Fruit fly (Drosophila melanogaster) whole organism, embryonic: ENCODE results near the gene TfIIFbeta.

ENCODE experiments used
- ATbp ChIP-seq: fragments of 200-800 bp; sonication (Bioruptor generic); optimal IDR thresholded peaks from 2 replicates; lab custom pipeline; 2017; ENCODE audit warnings: missing biosample characterization, mild to moderate bottlenecking, missing genetic modification characterization, missing genetic modification reagents
- Aef1 ChIP-seq: fragments of 200-800 bp; sonication (Bioruptor generic); IDR thresholded peaks from 3 replicates; pipeline ENCODE4 v1.3.6; 2022; ENCODE audit warnings: missing biosample characterization, missing genetic modification characterization
- Asciz ChIP-seq: fragments of 200-800 bp; sonication (Bioruptor generic); optimal IDR thresholded peaks from 2 replicates; lab custom pipeline; 2017; ENCODE audit warnings: missing biosample characterization, mild to moderate bottlenecking, missing genetic modification characterization, missing genetic modification reagents
- Bdp1 ChIP-seq: fragments of 200-800 bp; sonication (Bioruptor generic); optimal IDR thresholded peaks from 3 replicates; lab custom pipeline; 2016; ENCODE audit warnings: missing biosample characterization, missing genetic modification characterization
- CG10366 ChIP-seq: fragments of 200-800 bp; sonication (Bioruptor generic); IDR thresholded peaks from 2 replicates; pipeline ENCODE4 v1.3.6; 2022; ENCODE audit warnings: missing biosample characterization, missing genetic modification characterization
- CG10431 ChIP-seq: fragments of 200-800 bp; sonication (Bioruptor generic); optimal IDR thresholded peaks from 3 replicates; lab custom pipeline; 2018; ENCODE audit warnings: missing biosample characterization, mild to moderate bottlenecking, missing genetic modification characterization
- CG11247 ChIP-seq: fragments of 200-800 bp; sonication (Bioruptor generic); IDR thresholded peaks from 2 replicates; pipeline ENCODE4 v1.3.6; 2022; ENCODE audit warnings: missing biosample characterization, missing genetic modification characterization
- CG13296 ChIP-seq: fragments of 200-800 bp; sonication (Bioruptor generic); optimal IDR thresholded peaks from 3 replicates; lab custom pipeline; 2018; ENCODE audit warnings: missing biosample characterization, mild to moderate bottlenecking, missing genetic modification characterization
- CG13624 ChIP-seq: fragments of 200-800 bp; sonication (Bioruptor generic); optimal IDR thresholded peaks from 2 replicates; lab custom pipeline; 2016; ENCODE audit warnings: missing biosample characterization, missing genetic modification characterization
- CG13775 ChIP-seq: fragments of 200-800 bp; sonication (Bioruptor generic); optimal IDR thresholded peaks from 3 replicates; lab custom pipeline; 2017; ENCODE audit warnings: missing biosample characterization, mild to moderate bottlenecking, missing genetic modification characterization
- CG17361 ChIP-seq: fragments of 200-800 bp; sonication (Bioruptor generic); IDR thresholded peaks from 3 replicates; pipeline ENCODE4 v1.3.6; 2022; ENCODE audit warnings: missing biosample characterization, missing genetic modification characterization
- CG17829 ChIP-seq: fragments of 200-800 bp; optimal IDR thresholded peaks from 2 replicates; lab custom pipeline; 2019; ENCODE audit warnings: missing biosample characterization, mild to moderate bottlenecking, missing genetic modification characterization, moderate library complexity
- CG17912 ChIP-seq: fragments of 200-800 bp; sonication (Bioruptor generic); optimal IDR thresholded peaks from 2 replicates; lab custom pipeline; 2018; ENCODE audit warnings: missing biosample characterization, mild to moderate bottlenecking, missing genetic modification characterization
- CG2116 ChIP-seq: fragments of 200-800 bp; sonication (Bioruptor generic); optimal IDR thresholded peaks from 3 replicates; lab custom pipeline; 2018; ENCODE audit warnings: missing biosample characterization, mild to moderate bottlenecking, missing genetic modification characterization
- CG2129 ChIP-seq: fragments of 200-800 bp; sonication (Bioruptor generic); IDR thresholded peaks from 2 replicates; pipeline ENCODE4 v1.3.6; 2022; ENCODE audit warnings: missing biosample characterization, missing genetic modification characterization; ENCODE audit not compliant: partially characterized antibody
- CG2202 ChIP-seq: fragments of 200-800 bp; sonication (Bioruptor generic); optimal IDR thresholded peaks from 2 replicates; lab custom pipeline; 2018; ENCODE audit warnings: missing biosample characterization, mild to moderate bottlenecking, missing genetic modification characterization
- CG3838 ChIP-seq: fragments of 200-800 bp; sonication (Bioruptor generic); optimal IDR thresholded peaks from 3 replicates; lab custom pipeline; 2016; ENCODE audit warnings: missing biosample characterization, missing genetic modification characterization
- CG3847 ChIP-seq: fragments of 200-800 bp; sonication (Bioruptor generic); IDR thresholded peaks from 2 replicates; pipeline ENCODE4 v1.3.6; 2022; ENCODE audit warnings: missing biosample characterization, missing genetic modification characterization
- CG7372 ChIP-seq: fragments of 200-800 bp; sonication (Bioruptor generic); IDR thresholded peaks from 2 replicates; pipeline ENCODE4 v1.3.6; 2022; ENCODE audit warnings: missing biosample characterization, missing genetic modification characterization
- CG7786 ChIP-seq: fragments of 200-800 bp; sonication (Bioruptor generic); optimal IDR thresholded peaks from 2 replicates; lab custom pipeline; 2016; ENCODE audit warnings: missing biosample characterization, missing genetic modification characterization
- CG8089 ChIP-seq: fragments of 200-800 bp; sonication (Bioruptor generic); optimal IDR thresholded peaks from 3 replicates; lab custom pipeline; 2016; ENCODE audit warnings: missing biosample characterization, missing genetic modification characterization
- CG8944 ChIP-seq: fragments of 200-800 bp; sonication (Bioruptor generic); optimal IDR thresholded peaks from 3 replicates; lab custom pipeline; 2016; ENCODE audit warnings: missing biosample characterization, missing genetic modification characterization
- Camta ChIP-seq: fragments of 200-800 bp; sonication (Bioruptor generic); optimal IDR thresholded peaks from 2 replicates; lab custom pipeline; 2016; ENCODE audit warnings: missing biosample characterization, missing genetic modification characterization
- D ChIP-seq, 2 experiments: fragments of 200-800 bp in 1 of 2; fragments of >200 bp in 1 of 2; sonication (Bioruptor generic) in 1 of 2; optimal IDR thresholded peaks; 2 replicates in 1 of 2; 3 replicates in 1 of 2; lab custom pipeline; 2017; ENCODE audit warnings: mild to moderate bottlenecking in 1 of 2, missing biosample characterization in 1 of 2, missing genetic modification characterization in 1 of 2, missing genetic modification reagents in 1 of 2
- Dip3 ChIP-seq: fragments of 200-800 bp; sonication (Bioruptor generic); optimal IDR thresholded peaks from 3 replicates; lab custom pipeline; 2016; ENCODE audit warnings: missing biosample characterization, missing genetic modification characterization
- Doc2 ChIP-seq: fragments of 200-800 bp; sonication (Bioruptor generic); IDR thresholded peaks from 2 replicates; pipeline ENCODE4 v1.3.6; 2022; ENCODE audit warnings: missing biosample characterization, missing genetic modification characterization
- Fer3 ChIP-seq: fragments of 200-800 bp; sonication (Bioruptor generic); optimal IDR thresholded peaks from 2 replicates; lab custom pipeline; 2018; ENCODE audit warnings: missing biosample characterization, mild to moderate bottlenecking, missing genetic modification characterization, moderate library complexity
- HmgZ ChIP-seq: fragments of 200-800 bp; sonication (Bioruptor generic); optimal IDR thresholded peaks from 2 replicates; lab custom pipeline; 2018; ENCODE audit warnings: missing biosample characterization, mild to moderate bottlenecking, missing genetic modification characterization
- Hmx ChIP-seq: fragments of 200-800 bp; sonication (Bioruptor generic); optimal IDR thresholded peaks from 2 replicates; lab custom pipeline; 2016; ENCODE audit warnings: missing biosample characterization, missing genetic modification characterization
- Jarid2 ChIP-seq: fragments of 200-800 bp; sonication (Bioruptor generic); optimal IDR thresholded peaks from 3 replicates; lab custom pipeline; 2017; ENCODE audit warnings: mild to moderate bottlenecking, missing biosample characterization, missing genetic modification reagents, missing genetic modification characterization
- MESR4 ChIP-seq: fragments of 200-800 bp; sonication (Bioruptor generic); optimal IDR thresholded peaks from 2 replicates; lab custom pipeline; 2018; ENCODE audit warnings: missing biosample characterization, mild to moderate bottlenecking, missing genetic modification characterization, moderate library complexity
- Med ChIP-seq: fragments of 200-800 bp; sonication (Bioruptor generic); peaks from one replicate; lab custom pipeline; 2016; ENCODE audit warnings: missing biosample characterization, missing genetic modification characterization, mild to moderate bottlenecking, inconsistent platforms, moderate library complexity
- NFAT ChIP-seq: fragments of 200-800 bp; sonication (Bioruptor generic); IDR thresholded peaks from 2 replicates; pipeline ENCODE4 v1.3.6; 2022; ENCODE audit warnings: missing biosample characterization, missing genetic modification characterization
- NfI ChIP-seq: fragments of 200-800 bp; sonication (Bioruptor generic); optimal IDR thresholded peaks from 3 replicates; lab custom pipeline; 2018; ENCODE audit warnings: missing biosample characterization, mild to moderate bottlenecking, missing genetic modification characterization, moderate library complexity
- Sry-β ChIP-seq: fragments of 200-800 bp; sonication (Bioruptor generic); optimal IDR thresholded peaks from 2 replicates; lab custom pipeline; 2018; ENCODE audit warnings: missing biosample characterization, mild to moderate bottlenecking, missing genetic modification characterization, moderate library complexity
- dmrt99B ChIP-seq: fragments of 200-800 bp; sonication (Bioruptor generic); optimal IDR thresholded peaks from 2 replicates; lab custom pipeline; 2018; ENCODE audit warnings: missing biosample characterization, mild to moderate bottlenecking, missing genetic modification characterization, moderate library complexity
- dysf ChIP-seq: fragments of 200-800 bp; sonication (Bioruptor generic); IDR thresholded peaks from 3 replicates; pipeline ENCODE4 v1.3.6; 2022; ENCODE audit warnings: missing biosample characterization, missing genetic modification characterization
- gem ChIP-seq: fragments of 200-800 bp; sonication (Bioruptor generic); optimal IDR thresholded peaks from 2 replicates; lab custom pipeline; 2019; ENCODE audit warnings: missing biosample characterization, mild to moderate bottlenecking, missing genetic modification characterization, moderate library complexity
- gsb-n ChIP-seq: fragments of 200-800 bp; sonication (Bioruptor generic); optimal IDR thresholded peaks from 3 replicates; lab custom pipeline; 2018; ENCODE audit warnings: missing biosample characterization, mild to moderate bottlenecking, missing genetic modification characterization
- h ChIP-seq: fragments of >200 bp; optimal IDR thresholded peaks from 2 replicates; lab custom pipeline; 2017
- pfk ChIP-seq: fragments of 200-800 bp; sonication (Bioruptor generic); optimal IDR thresholded peaks from 2 replicates; lab custom pipeline; 2018; ENCODE audit warnings: missing biosample characterization, mild to moderate bottlenecking, missing genetic modification characterization, moderate library complexity
- pzg ChIP-seq: fragments of 200-800 bp; sonication (Bioruptor generic); optimal IDR thresholded peaks from 3 replicates; lab custom pipeline; 2018; ENCODE audit warnings: missing biosample characterization, mild to moderate bottlenecking, missing genetic modification characterization, moderate library complexity
- repo ChIP-seq: fragments of 200-800 bp; sonication (Bioruptor generic); optimal IDR thresholded peaks from 2 replicates; lab custom pipeline; 2016; ENCODE audit warnings: missing biosample characterization, missing genetic modification characterization
- sens ChIP-seq: fragments of 200-800 bp; sonication (Bioruptor generic); peaks from one replicate; lab custom pipeline; 2016; ENCODE audit warnings: missing biosample characterization, missing genetic modification characterization
- sens-2 ChIP-seq: fragments of 200-800 bp; sonication (Bioruptor generic); IDR thresholded peaks from 2 replicates; pipeline ENCODE4 v1.3.6; 2022; ENCODE audit warnings: missing biosample characterization, missing genetic modification characterization
- sqz ChIP-seq: fragments of 200-800 bp; sonication (Bioruptor generic); optimal IDR thresholded peaks from 3 replicates; lab custom pipeline; 2018; ENCODE audit warnings: missing biosample characterization, mild to moderate bottlenecking, missing genetic modification characterization
- tna ChIP-seq: fragments of 200-800 bp; sonication (Bioruptor generic); IDR thresholded peaks from 2 replicates; pipeline ENCODE4 v1.3.6; 2022; ENCODE audit warnings: missing biosample characterization, missing genetic modification characterization; ENCODE audit not compliant: partially characterized antibody
- toy ChIP-seq: fragments of 200-800 bp; sonication (Bioruptor generic); IDR thresholded peaks from 2 replicates; pipeline ENCODE4 v1.3.6; 2022; ENCODE audit warnings: missing biosample characterization, missing genetic modification characterization
- zen ChIP-seq: fragments of 200-800 bp; sonication (Bioruptor generic); optimal IDR thresholded peaks from 3 replicates; lab custom pipeline; 2018; ENCODE audit warnings: missing biosample characterization, mild to moderate bottlenecking, missing genetic modification characterization, moderate library complexity

The TfIIFbeta gene

dm6 chr3R:10760966-10761855, 6.4 kb downstream of the TfIIFbeta start, which contains the start of the genes MED7 and Cap-H2 (continued):
- TF ChIP-seq sens-2 (peak; percentile 46; the same call in 1 of the 2 replicates), dysf (peak; percentile 84), CG8089 (peak; percentile 61), NfI (GFP tag; lab: Kevin White, UChicago) (peak; percentile 74), NFAT (GFP tag; lab: Robert Waterston, UW) (peak; percentile 69), Bdp1 (GFP tag; lab: Kevin White, UChicago) (peak; percentile 70), CG2129 (GFP tag; lab: Robert Waterston, UW) (peak; percentile 99), CG13296 (peak; percentile 54), gsb-n (tag; lab: Kevin White, UChicago) (peak; percentile 75), tna (GFP tag; lab: Robert Waterston, UW) (peak; percentile 91), D (optimal IDR thresholded peaks at IDR 0.05; lab: Kevin White, UChicago) (peak; percentile 25), D (GFP tag; optimal IDR thresholded peaks at IDR 0.05; lab: Kevin White, UChicago) (peak; percentile 60), Hmx (GFP tag; lab: Kevin White, UChicago) (no peak), CG10431 (GFP tag; lab: Kevin White, UChicago) (no peak), Jarid2 (GFP tag; lab: Kevin White, UChicago) (no peak), Dip3 (GFP tag; lab: Kevin White, UChicago) (peak; percentile 71), CG17361 (GFP tag; lab: Robert Waterston, UW) (peak; percentile 81), Camta (GFP tag; lab: Kevin White, UChicago) (peak; percentile 79), sqz (no peak), CG17912 (GFP tag; lab: Kevin White, UChicago) (no peak), CG2116 (GFP tag; lab: Kevin White, UChicago) (peak; percentile 95), CG7786 (peak; percentile 56), CG10366 (GFP tag; lab: Robert Waterston, UW) (peak; percentile 83), HmgZ (tag; lab: Kevin White, UChicago) (peak; percentile 74), MESR4 (GFP tag; lab: Kevin White, UChicago) (peak; percentile 65), CG13624 (GFP tag; lab: Kevin White, UChicago) (peak; percentile 91), CG3847 (GFP tag; lab: Robert Waterston, UW) (peak; percentile 92), pzg (GFP tag; lab: Kevin White, UChicago) (peak; percentile 78), repo (GFP tag; lab: Kevin White, UChicago) (peak; percentile 55), CG3838 (GFP tag; lab: Kevin White, UChicago) (peak; percentile 55), h (no peak), CG11247 (GFP tag; lab: Robert Waterston, UW) (peak; percentile 73), Aef1 (GFP tag; lab: Robert Waterston, UW) (peak; percentile 77)

dm6 chr3R:10759348-10759847, 8.2 kb downstream of the TfIIFbeta start, which contains the start of gene CG31272:
CG31272 (minus strand) TSS chr3R:10759398.
- no peak for TF ChIP-seq dmrt99B
- TF ChIP-seq CG17829 (tag; lab: Kevin White, UChicago) = no peak
- no peak for TF ChIP-seq toy (GFP tag; lab: Robert Waterston, UW)
- peak; percentile 16 for TF ChIP-seq CG13296
- TF ChIP-seq Asciz (GFP tag; lab: Kevin White, UChicago) = no peak
- TF ChIP-seq ATbp (GFP tag; lab: Kevin White, UChicago) = peak; percentile 11
- TF ChIP-seq zen = no peak
- no peak for TF ChIP-seq CG7372 (GFP tag; lab: Robert Waterston, UW)
- no peak for TF ChIP-seq CG13775 (GFP tag; lab: Kevin White, UChicago)
- TF ChIP-seq CG10366 (GFP tag; lab: Robert Waterston, UW) = no peak
- no peak for TF ChIP-seq Doc2 (GFP tag; lab: Robert Waterston, UW)
- no peak for TF ChIP-seq CG2202 (tag; lab: Kevin White, UChicago)
- no peak for TF ChIP-seq pfk (GFP tag; lab: Kevin White, UChicago)
- TF ChIP-seq Med (GFP tag; lab: Kevin White, UChicago) = peak; percentile 62
- peak; percentile 8 for TF ChIP-seq gem
- TF ChIP-seq Sry-β (GFP tag; lab: Kevin White, UChicago) = no peak
- no peak for TF ChIP-seq CG8944 (GFP tag; lab: Kevin White, UChicago)
- no peak for TF ChIP-seq Fer3
- peak; percentile 55 for TF ChIP-seq sens
